Worm (Caenorhabditis elegans) whole organism, L4 larva: ENCODE results near the gene F45E1.5.
A peak's percentile ranks its signal among the peaks of the same experiment; 100 is the strongest.

ENCODE experiments used
- D1046.2 ChIP-seq: fragments of 200-800 bp; sonication (Bioruptor generic); IDR thresholded peaks from 2 replicates; pipeline ENCODE4 v1.3.6; 2022; ENCODE audit warnings: missing genetic modification characterization, missing compliant biosample characterization
- F10B5.3 ChIP-seq: sonication (generic microtip); optimal IDR thresholded peaks from 2 replicates; lab custom pipeline; 2016; ENCODE audit warnings: mild to moderate bottlenecking, missing genetic modification characterization, missing compliant biosample characterization
- F37D6.2 ChIP-seq: sonication (generic microtip); optimal IDR thresholded peaks from 2 replicates; lab custom pipeline; 2016; ENCODE audit warnings: mild to moderate bottlenecking, missing genetic modification characterization, missing compliant biosample characterization
- F49E8.2 ChIP-seq: sonication (generic microtip); optimal IDR thresholded peaks from 2 replicates; lab custom pipeline; 2016; ENCODE audit warnings: missing compliant biosample characterization, mild to moderate bottlenecking, missing genetic modification characterization, borderline replicate concordance
- R02D3.7 ChIP-seq: fragments of 150-350 bp; sonication (generic microtip); optimal IDR thresholded peaks from 3 replicates; lab custom pipeline; 2014; ENCODE audit warnings: missing biosample characterization, missing genetic modification characterization
- T20F7.1 ChIP-seq: fragments of 200-800 bp; sonication (Bioruptor generic); optimal IDR thresholded peaks from 2 replicates; lab custom pipeline; 2018; ENCODE audit warnings: mild to moderate bottlenecking, missing genetic modification characterization, missing compliant biosample characterization
- Y75B8A.6 ChIP-seq: fragments of 200-800 bp; sonication (Bioruptor generic); IDR thresholded peaks from 2 replicates; pipeline ENCODE4 v1.3.6; 2022; ENCODE audit warnings: missing genetic modification reagents, missing genetic modification characterization, missing compliant biosample characterization
- ZK337.2 ChIP-seq: fragments of 200-800 bp; sonication (Bioruptor generic); IDR thresholded peaks from 2 replicates; pipeline ENCODE4 v1.3.6; 2022; ENCODE audit warnings: missing genetic modification reagents, missing genetic modification characterization, missing compliant biosample characterization
- aha-1 ChIP-seq: fragments of 150-350 bp; peaks from one replicate; lab custom pipeline; 2014; ENCODE audit warnings: missing biosample characterization, missing genetic modification characterization
- ama-1 ChIP-seq: fragments of 150-350 bp; optimal IDR thresholded peaks from 2 replicates; lab custom pipeline; 2014; ENCODE audit warnings: inconsistent platforms, mixed read lengths
- ceh-28 ChIP-seq: fragments of 150-350 bp; optimal IDR thresholded peaks from 2 replicates; lab custom pipeline; 2014; ENCODE audit warnings: missing biosample characterization, missing genetic modification reagents, missing genetic modification characterization
- ceh-32 ChIP-seq: sonication (generic microtip); optimal IDR thresholded peaks from 2 replicates; lab custom pipeline; 2016; ENCODE audit warnings: mild to moderate bottlenecking, missing genetic modification characterization, missing compliant biosample characterization; ENCODE audit not compliant: poor library complexity
- ceh-82 ChIP-seq: sonication (generic microtip); optimal IDR thresholded peaks from 2 replicates; lab custom pipeline; 2017; ENCODE audit warnings: missing biosample characterization, missing genetic modification characterization
- ces-1 ChIP-seq: fragments of 150-350 bp; sonication (generic microtip); optimal IDR thresholded peaks from 4 replicates; lab custom pipeline; 2014; ENCODE audit warnings: missing biosample characterization, missing genetic modification reagents, missing genetic modification characterization
- cey-2 ChIP-seq: sonication (generic microtip); optimal IDR thresholded peaks from 3 replicates; lab custom pipeline; 2017; ENCODE audit warnings: missing genetic modification characterization, mild to moderate bottlenecking, missing compliant biosample characterization, antibody characterized with exemption, borderline replicate concordance; ENCODE audit not compliant: insufficient read depth
- ctbp-1 ChIP-seq: fragments of 200-800 bp; sonication (Bioruptor generic); IDR thresholded peaks from 2 replicates; pipeline ENCODE4 v1.3.6; 2022; ENCODE audit warnings: missing genetic modification reagents, missing genetic modification characterization, missing compliant biosample characterization
- daf-12 ChIP-seq: fragments of 150-350 bp; optimal IDR thresholded peaks from 2 replicates; lab custom pipeline; 2014; ENCODE audit warnings: missing biosample characterization, missing genetic modification reagents, missing genetic modification characterization
- daf-19 ChIP-seq: fragments of 200-800 bp; sonication (Bioruptor generic); conservative IDR thresholded peaks from 2 replicates; pipeline ENCODE4 v1.3.6; 2022; ENCODE audit warnings: missing genetic modification characterization, missing compliant biosample characterization
- dmd-8 ChIP-seq: fragments of 200-800 bp; sonication (Bioruptor generic); IDR thresholded peaks from 2 replicates; pipeline ENCODE4 v1.3.6; 2022; ENCODE audit warnings: missing genetic modification characterization, missing compliant biosample characterization
- dve-1 ChIP-seq: sonication (generic microtip); optimal IDR thresholded peaks from 2 replicates; lab custom pipeline; 2017; ENCODE audit warnings: antibody characterized with exemption, mild to moderate bottlenecking, missing genetic modification characterization, missing compliant biosample characterization; ENCODE audit not compliant: insufficient read depth
- egl-27 ChIP-seq: sonication (generic microtip); optimal IDR thresholded peaks from 3 replicates; lab custom pipeline; 2017; ENCODE audit warnings: missing biosample characterization, missing genetic modification reagents, missing genetic modification characterization
- fos-1 ChIP-seq: fragments of 150-350 bp; optimal IDR thresholded peaks from 2 replicates; lab custom pipeline; 2014; ENCODE audit warnings: missing biosample characterization, missing genetic modification characterization
- gei-8 ChIP-seq: fragments of 200-800 bp; sonication (Bioruptor generic); optimal IDR thresholded peaks from 2 replicates; lab custom pipeline; 2018; ENCODE audit warnings: mild to moderate bottlenecking, missing genetic modification characterization, missing compliant biosample characterization
- hlh-30 ChIP-seq: sonication (generic microtip); optimal IDR thresholded peaks from 2 replicates; lab custom pipeline; 2017; ENCODE audit warnings: antibody characterized with exemption, mild to moderate bottlenecking, missing genetic modification characterization, missing compliant biosample characterization; ENCODE audit not compliant: insufficient read depth
- lin-1 ChIP-seq: fragments of 200-800 bp; sonication (Bioruptor generic); IDR thresholded peaks from 2 replicates; pipeline ENCODE4 v1.3.6; 2022; ENCODE audit warnings: missing genetic modification reagents, missing genetic modification characterization, missing compliant biosample characterization
- lin-29 ChIP-seq: fragments of 200-800 bp; sonication (Bioruptor generic); IDR thresholded peaks from 2 replicates; pipeline ENCODE4 v1.3.6; 2022; ENCODE audit warnings: missing genetic modification reagents, missing genetic modification characterization, missing compliant biosample characterization
- lin-38 ChIP-seq: fragments of 200-800 bp; sonication (Bioruptor generic); IDR thresholded peaks from 2 replicates; pipeline ENCODE4 v1.3.6; 2022; ENCODE audit warnings: missing genetic modification reagents, missing genetic modification characterization, missing compliant biosample characterization
- madf-5 ChIP-seq, 2 experiments: fragments of 200-800 bp; sonication (Bioruptor generic); IDR thresholded peaks; 2 replicates each; pipeline ENCODE4 v1.3.6; 2022; ENCODE audit warnings: missing compliant biosample characterization in 2 of 2, missing genetic modification characterization in 2 of 2
- mdl-1 ChIP-seq, 2 experiments: fragments of 150-350 bp in 1 of 2; sonication (generic microtip) in 1 of 2; optimal IDR thresholded peaks; 2 replicates each; lab custom pipeline; 2014 to 2017; ENCODE audit warnings: missing biosample characterization in 2 of 2, missing genetic modification characterization in 2 of 2
- mxl-2 ChIP-seq: fragments of 200-800 bp; sonication (Bioruptor generic); conservative IDR thresholded peaks from 2 replicates; pipeline ENCODE4 v1.3.6; 2022; ENCODE audit warnings: missing genetic modification reagents, missing genetic modification characterization, missing compliant biosample characterization
- mxl-3 ChIP-seq: fragments of 200-800 bp; sonication (Bioruptor generic); optimal IDR thresholded peaks from 2 replicates; lab custom pipeline; 2018; ENCODE audit warnings: mild to moderate bottlenecking, missing genetic modification characterization, missing compliant biosample characterization
- nhr-10 ChIP-seq: fragments of 150-350 bp; optimal IDR thresholded peaks from 2 replicates; lab custom pipeline; 2014; ENCODE audit warnings: missing biosample characterization, missing genetic modification characterization
- nhr-11 ChIP-seq: fragments of 150-350 bp; optimal IDR thresholded peaks from 2 replicates; lab custom pipeline; 2014; ENCODE audit warnings: missing biosample characterization, missing genetic modification characterization
- nhr-111 ChIP-seq: fragments of 200-800 bp; sonication (Bioruptor generic); optimal IDR thresholded peaks from 2 replicates; lab custom pipeline; 2018; ENCODE audit warnings: mild to moderate bottlenecking, missing genetic modification characterization, missing compliant biosample characterization
- nhr-237 ChIP-seq: sonication (generic microtip); optimal IDR thresholded peaks from 2 replicates; lab custom pipeline; 2017; ENCODE audit warnings: missing biosample characterization, missing genetic modification characterization
- nhr-25 ChIP-seq: sonication (generic microtip); optimal IDR thresholded peaks from 2 replicates; lab custom pipeline; 2017; ENCODE audit warnings: missing genetic modification characterization, mild to moderate bottlenecking, missing compliant biosample characterization, antibody characterized with exemption, moderate library complexity, borderline replicate concordance; ENCODE audit not compliant: insufficient read depth
- nhr-48 ChIP-seq: sonication (generic microtip); optimal IDR thresholded peaks from 2 replicates; lab custom pipeline; 2016; ENCODE audit warnings: mild to moderate bottlenecking, missing genetic modification characterization, missing compliant biosample characterization
- nhr-6 ChIP-seq: fragments of 150-350 bp; optimal IDR thresholded peaks from 2 replicates; lab custom pipeline; 2014; ENCODE audit warnings: missing biosample characterization, missing genetic modification characterization
- nhr-76 ChIP-seq: fragments of 150-350 bp; optimal IDR thresholded peaks from 2 replicates; lab custom pipeline; 2014; ENCODE audit warnings: missing biosample characterization, missing genetic modification characterization
- pha-4 ChIP-seq, 2 experiments: fragments of 150-350 bp in 1 of 2; fragments of 200-800 bp in 1 of 2; sonication (Bioruptor generic) in 1 of 2; IDR thresholded peaks in 1 of 2; optimal IDR thresholded peaks in 1 of 2; 2 replicates each; pipeline versions ENCODE4 v1.3.6 to Lab custom; 2014 to 2022; ENCODE audit warnings: missing genetic modification characterization in 2 of 2, missing genetic modification reagents in 2 of 2, missing biosample characterization in 1 of 2, missing compliant biosample characterization in 1 of 2
- pqm-1 ChIP-seq: sonication (generic microtip); optimal IDR thresholded peaks from 2 replicates; lab custom pipeline; 2017; ENCODE audit warnings: missing biosample characterization, missing genetic modification characterization
- set-16 ChIP-seq: fragments of 200-800 bp; sonication (Bioruptor generic); IDR thresholded peaks from 2 replicates; pipeline ENCODE4 v1.3.6; 2022; ENCODE audit warnings: missing genetic modification reagents, missing genetic modification characterization, missing compliant biosample characterization
- snpc-1.2 ChIP-seq: fragments of 200-800 bp; sonication (Bioruptor generic); IDR thresholded peaks from 2 replicates; pipeline ENCODE4 v1.3.6; 2022; ENCODE audit warnings: missing genetic modification reagents, missing genetic modification characterization, missing compliant biosample characterization
- snpc-4 ChIP-seq: fragments of 150-350 bp; optimal IDR thresholded peaks from 2 replicates; lab custom pipeline; 2014; ENCODE audit warnings: missing biosample characterization, missing genetic modification characterization
- spr-3 ChIP-seq: fragments of 200-800 bp; sonication (Bioruptor generic); optimal IDR thresholded peaks from 2 replicates; lab custom pipeline; 2018; ENCODE audit warnings: mild to moderate bottlenecking, missing genetic modification characterization, missing compliant biosample characterization
- tra-1 ChIP-seq: fragments of 200-800 bp; sonication (Bioruptor generic); IDR thresholded peaks from 2 replicates; pipeline ENCODE4 v1.3.6; 2022; ENCODE audit warnings: missing genetic modification reagents, missing genetic modification characterization, missing compliant biosample characterization
- unc-130 ChIP-seq: sonication (generic microtip); optimal IDR thresholded peaks from 2 replicates; lab custom pipeline; 2016; ENCODE audit warnings: missing genetic modification reagents, missing genetic modification characterization, missing compliant biosample characterization
- zag-1 ChIP-seq: fragments of 150-350 bp; optimal IDR thresholded peaks from 2 replicates; lab custom pipeline; 2014; ENCODE audit warnings: missing biosample characterization, missing genetic modification characterization
- zip-2 ChIP-seq: fragments of 150-350 bp; optimal IDR thresholded peaks from 2 replicates; lab custom pipeline; 2014; ENCODE audit warnings: missing biosample characterization, missing genetic modification characterization
- ztf-11 ChIP-seq: fragments of 150-350 bp; optimal IDR thresholded peaks from 2 replicates; lab custom pipeline; 2014; ENCODE audit warnings: missing biosample characterization, missing genetic modification characterization
- ztf-7 ChIP-seq: fragments of 150-350 bp; optimal IDR thresholded peaks from 2 replicates; lab custom pipeline; 2014; ENCODE audit warnings: missing biosample characterization, missing genetic modification characterization

The F45E1.5 gene

ce11 chrX:7951578-7951977 is 24.9 kb upstream of the F45E1.5 start (continued):
- TF ChIP-seq set-16 (peak; percentile 83), hlh-30 (tag; lab: Kevin White, UChicago) (peak; percentile 99), ces-1 (GFP tag; lab: Kevin White, UChicago) (no peak), spr-3 (no peak), pha-4 (GFP tag; IDR thresholded peaks at IDR 0.05; lab: Robert Waterston, UW) (no peak), pha-4 (tag; optimal IDR thresholded peaks at IDR 0.05; lab: Kevin White, UChicago) (no peak), tra-1 (GFP tag; lab: Robert Waterston, UW) (peak; percentile 77; the same call in 1 of the 2 replicates), nhr-48 (peak; percentile 54), mxl-2 (GFP tag; lab: Robert Waterston, UW) (no peak), nhr-76 (tag; lab: Kevin White, UChicago) (no peak), mxl-3 (GFP tag; lab: Kevin White, UChicago) (peak; percentile 81), ceh-82 (tag; lab: Kevin White, UChicago) (no peak), pqm-1 (tag; lab: Kevin White, UChicago) (no peak), zip-2 (tag; lab: Kevin White, UChicago) (no peak), gei-8 (peak; percentile 67), ctbp-1 (GFP tag; lab: Robert Waterston, UW) (peak; percentile 83), nhr-11 (tag; lab: Kevin White, UChicago) (peak; percentile 83), snpc-4 (tag; lab: Kevin White, UChicago) (no peak), nhr-10 (no peak), mdl-1 (tag; optimal IDR thresholded peaks at IDR 0.05; lab: Kevin White, UChicago) (peak; percentile 52 to 85), F37D6.2 (tag; lab: Kevin White, UChicago) (peak; percentile 80), nhr-25 (tag; lab: Kevin White, UChicago) (no peak), ceh-28 (tag; lab: Kevin White, UChicago) (peak; percentile 25), madf-5 (GFP tag; IDR thresholded peaks at IDR 0.05; lab: Robert Waterston, UW) (no peak), aha-1 (tag; lab: Kevin White, UChicago) (peak; percentile 99), daf-19 (GFP tag; lab: Robert Waterston, UW) (no peak), F10B5.3 (tag; lab: Kevin White, UChicago) (no peak), ZK337.2 (GFP tag; lab: Robert Waterston, UW) (no peak), R02D3.7 (tag; lab: Kevin White, UChicago) (no peak), T20F7.1 (GFP tag; lab: Kevin White, UChicago) (no peak), lin-29 (GFP tag; lab: Robert Waterston, UW) (0 out of 2 replicates have a peak, but pooled peaks have one; percentile 40), fos-1 (tag; lab: Kevin White, UChicago) (no peak), dve-1 (tag; lab: Kevin White, UChicago) (peak; percentile 46), dmd-8 (no peak), daf-12 (tag; lab: Kevin White, UChicago) (no peak), lin-38 (GFP tag; lab: Robert Waterston, UW) (no peak), F49E8.2 (tag; lab: Kevin White, UChicago) (no peak), nhr-111 (GFP tag; lab: Kevin White, UChicago) (no peak), cey-2 (tag; lab: Kevin White, UChicago) (no peak), ama-1 (lab: Kevin White, UChicago) (no peak), ztf-7 (tag; lab: Kevin White, UChicago) (peak; percentile 61), ceh-32 (tag; lab: Kevin White, UChicago) (peak; percentile 56), zag-1 (tag; lab: Kevin White, UChicago) (no peak), Y75B8A.6 (GFP tag; lab: Robert Waterston, UW) (no peak), unc-130 (no peak), lin-1 (no peak), D1046.2 (GFP tag; lab: Robert Waterston, UW) (0 out of 2 replicates have a peak, but pooled peaks have one; percentile 37), nhr-6 (tag; lab: Kevin White, UChicago) (no peak), nhr-237 (tag; lab: Kevin White, UChicago) (no peak), ztf-11 (tag; lab: Kevin White, UChicago) (no peak), snpc-1.2 (GFP tag; lab: Robert Waterston, UW) (no peak), egl-27 (tag; lab: Kevin White, UChicago) (no peak)
